Fruit fly (Drosophila melanogaster) Kc167 (cell line): ENCODE results near the gene dimm.

ENCODE experiments used
- h ChIP-seq: fragments of >200 bp; optimal IDR thresholded peaks from 3 replicates; lab custom pipeline; 2018; ENCODE audit warnings: missing external identifiers
- insv ChIP-seq: fragments of >200 bp; optimal IDR thresholded peaks from 3 replicates; lab custom pipeline; 2018; ENCODE audit warnings: missing external identifiers
- psq ChIP-seq: fragments of >200 bp; optimal IDR thresholded peaks from 2 replicates; lab custom pipeline; 2017; ENCODE audit warnings: missing external identifiers
- ttk ChIP-seq: sonication (Bioruptor generic); optimal IDR thresholded peaks from 2 replicates; lab custom pipeline; 2017; ENCODE audit warnings: missing external identifiers

- TF ChIP-seq insv (lab: Kevin White, UChicago) (no peak), psq (lab: Kevin White, UChicago) (no peak), h (lab: Kevin White, UChicago) (no peak), ttk (no peak)
These were observed 27.1 kb upstream of the dimm start for dm6 chr2L:21304533-21304850.
